Worm (Caenorhabditis elegans): ENCODE data around the gene cpt-3.

The cpt-3 gene

DNA sequence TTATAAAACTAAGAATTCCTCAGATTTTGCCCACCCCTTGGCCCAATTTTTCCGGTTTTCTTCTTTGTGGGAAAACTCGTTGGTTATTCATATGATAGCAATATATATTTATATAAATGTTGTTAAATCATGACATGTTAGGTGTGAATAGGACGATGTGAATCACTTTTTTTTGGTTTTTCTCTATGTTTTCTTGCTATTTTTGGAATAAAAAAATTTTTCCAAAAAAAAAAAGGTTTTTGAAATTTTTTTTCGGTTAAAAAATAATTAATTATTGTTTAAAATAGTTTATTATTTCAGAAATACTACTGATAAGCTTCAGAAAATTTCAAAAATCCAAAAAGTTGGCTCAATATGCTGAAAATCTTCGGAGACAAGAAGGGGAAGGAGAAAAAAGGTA is 9.8 kb downstream of the cpt-3 start, which contains the start of gene Y48G9A.9:
TSS of gene Y48G9A.9 (plus strand) at position 301 of the 400 bp plus-strand sequence.
- TF ChIP-seq tra-4 (tag; optimal IDR thresholded peaks at IDR 0.05) (no peak), scrt-1 (GFP tag; IDR thresholded peaks at IDR 0.05) (no peak), aly-1 (tag; optimal IDR thresholded peaks at IDR 0.05) (no peak), ama-1 (optimal IDR thresholded peaks at IDR 0.05) (no peak), tbx-11 (GFP tag; IDR thresholded peaks at IDR 0.05) (no peak), hnd-1 (tag; optimal IDR thresholded peaks at IDR 0.05) (no peak), hmg-4 (GFP tag; optimal IDR thresholded peaks at IDR 0.05) (no peak), ets-7 (tag; optimal IDR thresholded peaks at IDR 0.05) (no peak), sea-1 (GFP tag; conservative IDR thresholded peaks at IDR 0.05) (no peak), tbx-37 (GFP tag; conservative IDR thresholded peaks at IDR 0.05) (no peak), ceh-13 (GFP tag; optimal IDR thresholded peaks at IDR 0.05) (no peak), B0310.2 (tag; optimal IDR thresholded peaks at IDR 0.05) (no peak), F13C5.2 (tag; optimal IDR thresholded peaks at IDR 0.05) (no peak), pes-1 (GFP tag; IDR thresholded peaks at IDR 0.05) (no peak), ceh-36 (tag; optimal IDR thresholded peaks at IDR 0.05) (no peak), flt-1 (GFP tag; IDR thresholded peaks at IDR 0.05) (no peak), hmbx-1 (tag; optimal IDR thresholded peaks at IDR 0.05) (no peak)

DNA sequence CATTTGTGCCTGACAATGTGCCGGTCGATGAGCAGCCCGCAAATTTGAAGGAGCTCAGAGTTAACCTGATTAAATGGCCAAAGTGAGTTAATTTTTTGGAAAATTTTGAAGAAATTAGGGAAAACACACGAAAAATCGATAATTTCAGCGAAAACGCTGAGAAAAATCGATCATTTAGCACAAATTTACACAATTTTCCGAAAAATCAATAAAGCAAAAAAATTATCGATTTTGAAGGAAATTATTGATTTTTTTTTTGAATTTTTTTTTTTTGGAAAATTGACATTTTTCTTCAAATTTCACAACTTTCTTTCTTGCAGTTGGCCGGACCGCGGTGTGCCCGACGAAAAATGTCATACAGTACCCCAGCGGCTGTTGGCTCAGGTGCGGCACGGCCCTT is 15.6 kb downstream of the cpt-3 start:
- TF ChIP-seq pes-1 (GFP tag; IDR thresholded peaks at IDR 0.05), result no peak

DNA sequence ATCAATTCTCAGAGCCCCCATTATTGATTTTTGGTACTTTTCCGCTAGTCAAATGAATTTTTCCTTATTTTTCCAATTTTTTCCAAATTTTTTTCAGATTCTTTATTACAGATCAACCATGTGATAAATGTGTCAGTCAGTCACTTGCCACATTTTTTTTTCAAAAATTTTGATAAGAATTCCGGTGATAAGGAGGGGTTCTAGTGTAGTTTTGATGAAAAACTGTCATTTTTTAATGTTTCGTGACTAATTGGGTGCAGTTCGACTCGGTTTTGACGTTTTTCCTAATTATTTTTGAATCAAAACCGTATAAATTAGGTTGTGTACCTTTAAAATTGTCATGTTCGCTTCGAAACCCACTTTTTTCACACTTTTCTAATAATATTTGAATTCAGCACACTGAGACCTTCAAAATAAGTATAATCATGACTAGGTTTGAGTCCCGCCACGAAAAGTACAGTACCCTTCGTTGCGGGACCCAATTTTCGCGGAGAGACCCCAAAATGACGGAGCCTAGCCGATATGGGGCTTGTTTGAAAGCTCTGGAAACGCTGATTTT is 17.3 kb downstream of the cpt-3 start:
- TF ChIP-seq hmbx-1 (tag; optimal IDR thresholded peaks at IDR 0.05) (no peak), tbx-37 (GFP tag; conservative IDR thresholded peaks at IDR 0.05) (no peak), sea-1 (GFP tag; conservative IDR thresholded peaks at IDR 0.05) (no peak), hnd-1 (tag; optimal IDR thresholded peaks at IDR 0.05) (no peak), scrt-1 (GFP tag; IDR thresholded peaks at IDR 0.05) (no peak), flt-1 (GFP tag; IDR thresholded peaks at IDR 0.05) (no peak), B0310.2 (tag; optimal IDR thresholded peaks at IDR 0.05) (no peak), tra-4 (tag; optimal IDR thresholded peaks at IDR 0.05) (no peak), aly-1 (tag; optimal IDR thresholded peaks at IDR 0.05) (no peak), ama-1 (optimal IDR thresholded peaks at IDR 0.05) (no peak), tbx-11 (GFP tag; IDR thresholded peaks at IDR 0.05) (no peak), pes-1 (GFP tag; IDR thresholded peaks at IDR 0.05) (no peak), ceh-36 (tag; optimal IDR thresholded peaks at IDR 0.05) (no peak), F13C5.2 (tag; optimal IDR thresholded peaks at IDR 0.05) (no peak), ets-7 (tag; optimal IDR thresholded peaks at IDR 0.05) (no peak), hmg-4 (GFP tag; optimal IDR thresholded peaks at IDR 0.05) (no peak), ceh-13 (GFP tag; optimal IDR thresholded peaks at IDR 0.05) (no peak)

DNA sequence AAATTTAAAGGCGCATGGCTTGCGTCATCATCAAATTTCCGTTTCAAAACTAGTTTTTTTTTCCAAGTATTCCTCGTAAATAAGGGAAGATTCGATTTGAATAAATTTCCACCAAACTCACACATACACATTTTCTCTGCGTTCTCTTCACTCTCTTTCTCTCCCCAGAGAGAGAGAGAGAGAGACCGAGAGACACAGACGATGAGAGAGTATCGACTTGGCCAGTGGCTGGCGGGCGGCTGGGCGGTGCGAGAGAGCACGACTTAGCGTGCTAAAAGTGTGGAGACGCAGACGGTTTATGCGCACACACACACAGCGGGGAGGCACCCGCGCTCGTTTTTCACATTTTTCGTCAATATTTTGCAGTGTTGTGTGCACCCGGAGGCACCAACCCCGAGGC is 18.2 kb downstream of the cpt-3 start:
- no peak for TF ChIP-seq ets-7 (tag; optimal IDR thresholded peaks at IDR 0.05)
- no peak for TF ChIP-seq ama-1 (optimal IDR thresholded peaks at IDR 0.05)
- TF ChIP-seq ceh-36 (tag; optimal IDR thresholded peaks at IDR 0.05), result peak; percentile 4
- TF ChIP-seq flt-1 (GFP tag; IDR thresholded peaks at IDR 0.05), result no peak
- TF ChIP-seq B0310.2 (tag; optimal IDR thresholded peaks at IDR 0.05), result no peak
- no peak for TF ChIP-seq aly-1 (tag; optimal IDR thresholded peaks at IDR 0.05)
- TF ChIP-seq sea-1 (GFP tag; conservative IDR thresholded peaks at IDR 0.05), result no peak
- TF ChIP-seq hmg-4 (GFP tag; optimal IDR thresholded peaks at IDR 0.05), result peak; percentile 31
- TF ChIP-seq ceh-13 (GFP tag; optimal IDR thresholded peaks at IDR 0.05), result no peak
- TF ChIP-seq tbx-11 (GFP tag; IDR thresholded peaks at IDR 0.05), result no peak
- no peak for TF ChIP-seq tra-4 (tag; optimal IDR thresholded peaks at IDR 0.05)
- no peak for TF ChIP-seq hmbx-1 (tag; optimal IDR thresholded peaks at IDR 0.05)
- peak; percentile 56 for TF ChIP-seq F13C5.2 (tag; optimal IDR thresholded peaks at IDR 0.05)
- TF ChIP-seq hnd-1 (tag; optimal IDR thresholded peaks at IDR 0.05), result no peak
- no peak for TF ChIP-seq tbx-37 (GFP tag; conservative IDR thresholded peaks at IDR 0.05)
- no peak for TF ChIP-seq scrt-1 (GFP tag; IDR thresholded peaks at IDR 0.05)

DNA sequence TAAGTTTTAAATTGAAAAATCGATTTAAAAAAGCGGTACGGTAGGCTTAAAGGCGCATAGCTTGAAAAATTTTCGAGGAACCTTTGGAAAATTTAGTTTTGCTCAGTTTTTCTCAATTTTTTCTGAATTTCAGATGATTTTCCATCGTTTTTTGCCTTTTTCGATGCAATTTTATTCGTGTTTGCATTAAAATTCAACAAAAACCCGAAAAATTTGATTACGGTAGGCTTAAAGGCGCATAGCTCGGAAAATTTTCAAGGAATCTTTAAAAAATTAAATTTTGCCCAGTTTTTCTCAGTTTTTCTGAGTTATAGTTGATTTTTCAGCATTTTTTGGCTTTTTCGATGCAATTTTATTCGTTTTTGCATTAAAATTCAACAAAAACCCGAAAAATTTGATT is 18.7 kb downstream of the cpt-3 start:
- TF ChIP-seq tbx-11 (GFP tag; IDR thresholded peaks at IDR 0.05) (no peak), ceh-36 (tag; optimal IDR thresholded peaks at IDR 0.05) (no peak)

DNA sequence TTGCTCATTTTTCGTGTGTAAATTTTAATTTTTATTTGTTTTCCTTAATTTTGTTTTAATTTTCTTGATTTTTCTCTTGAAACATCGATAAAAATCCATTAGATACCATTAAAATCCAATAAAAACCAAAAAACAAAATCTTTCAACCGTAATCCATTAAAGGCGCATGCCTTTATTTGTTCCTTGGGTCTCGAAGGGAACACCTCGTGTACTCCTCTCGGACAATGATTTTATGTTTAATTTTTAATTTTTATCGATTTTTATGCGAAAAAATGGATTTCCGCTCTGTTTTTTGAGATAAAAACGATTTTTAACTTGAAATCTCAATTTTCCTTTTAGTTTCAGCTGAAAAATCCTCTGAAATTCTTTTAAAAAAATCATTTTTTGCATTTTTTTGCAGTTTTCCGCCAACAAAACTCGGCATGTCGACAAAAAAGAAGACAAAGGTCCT is 19.3 kb downstream of the cpt-3 start, which contains the start of gene ppk-2:
TSS of gene ppk-2 (plus strand) at position 401 of the 451 bp plus-strand sequence.
- TF ChIP-seq hmg-4 (GFP tag; optimal IDR thresholded peaks at IDR 0.05) (no peak), scrt-1 (GFP tag; IDR thresholded peaks at IDR 0.05) (no peak), ets-7 (tag; optimal IDR thresholded peaks at IDR 0.05) (no peak), ceh-13 (GFP tag; optimal IDR thresholded peaks at IDR 0.05) (no peak), F13C5.2 (tag; optimal IDR thresholded peaks at IDR 0.05) (no peak), tra-4 (tag; optimal IDR thresholded peaks at IDR 0.05) (no peak), ceh-36 (tag; optimal IDR thresholded peaks at IDR 0.05) (no peak), tbx-37 (GFP tag; conservative IDR thresholded peaks at IDR 0.05) (no peak), hmbx-1 (tag; optimal IDR thresholded peaks at IDR 0.05) (no peak), flt-1 (GFP tag; IDR thresholded peaks at IDR 0.05) (no peak), hnd-1 (tag; optimal IDR thresholded peaks at IDR 0.05) (no peak), aly-1 (tag; optimal IDR thresholded peaks at IDR 0.05) (no peak), tbx-11 (GFP tag; IDR thresholded peaks at IDR 0.05) (no peak), B0310.2 (tag; optimal IDR thresholded peaks at IDR 0.05) (no peak)

DNA sequence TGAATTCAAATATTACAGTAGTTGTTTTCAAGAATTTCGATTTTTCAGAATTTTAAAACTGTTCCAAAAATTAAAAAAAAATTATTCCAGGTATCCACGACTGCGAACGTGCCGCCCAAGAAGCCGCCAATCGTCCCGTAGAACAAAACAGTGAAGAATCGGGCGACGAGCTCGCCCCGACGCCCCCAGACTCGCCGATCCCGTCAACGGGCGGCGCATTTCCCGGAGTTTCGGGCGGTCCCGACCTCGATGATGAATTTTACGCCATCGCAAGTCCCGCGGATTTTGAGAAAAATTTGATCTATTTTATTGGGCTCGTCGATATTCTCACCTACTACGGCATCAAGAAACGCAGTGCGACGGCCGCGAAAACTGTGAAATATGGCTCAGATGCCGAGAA is 23.3 kb downstream of the cpt-3 start:
- TF ChIP-seq tbx-11 (GFP tag; IDR thresholded peaks at IDR 0.05) (no peak), ama-1 (optimal IDR thresholded peaks at IDR 0.05) (no peak), B0310.2 (tag; optimal IDR thresholded peaks at IDR 0.05) (no peak), flt-1 (GFP tag; IDR thresholded peaks at IDR 0.05) (no peak), F13C5.2 (tag; optimal IDR thresholded peaks at IDR 0.05) (no peak), ceh-36 (tag; optimal IDR thresholded peaks at IDR 0.05) (no peak), ets-7 (tag; optimal IDR thresholded peaks at IDR 0.05) (no peak), hmbx-1 (tag; optimal IDR thresholded peaks at IDR 0.05) (no peak), hmg-4 (GFP tag; optimal IDR thresholded peaks at IDR 0.05) (no peak), pes-1 (GFP tag; IDR thresholded peaks at IDR 0.05) (no peak), hnd-1 (tag; optimal IDR thresholded peaks at IDR 0.05) (no peak), aly-1 (tag; optimal IDR thresholded peaks at IDR 0.05) (no peak), sea-1 (GFP tag; conservative IDR thresholded peaks at IDR 0.05) (no peak), tbx-37 (GFP tag; conservative IDR thresholded peaks at IDR 0.05) (no peak), tra-4 (tag; optimal IDR thresholded peaks at IDR 0.05) (no peak), ceh-13 (GFP tag; optimal IDR thresholded peaks at IDR 0.05) (no peak)

All from whole organism, early embryonic.